Worm (Caenorhabditis elegans) whole organism, young adult: ENCODE data around the gene C04C3.7.

Experiments
- egrh-3 ChIP-seq: fragments of 200-800 bp; sonication (Bioruptor generic); IDR thresholded peaks from 2 replicates; pipeline ENCODE4 v1.3.6; 2022; ENCODE audit warnings: missing genetic modification reagents, missing genetic modification characterization, missing compliant biosample characterization
- let-607 ChIP-seq, 2 experiments: fragments of 200-800 bp in 1 of 2; sonication (Bioruptor generic) in 1 of 2; sonication (generic microtip) in 1 of 2; optimal IDR thresholded peaks; 2 replicates each; lab custom pipeline; 2016 to 2018; ENCODE audit warnings: mild to moderate bottlenecking in 2 of 2, missing compliant biosample characterization in 2 of 2, missing genetic modification characterization in 2 of 2, moderate library complexity in 2 of 2, missing genotype in 1 of 2
- lin-40 ChIP-seq: sonication (generic microtip); optimal IDR thresholded peaks from 2 replicates; lab custom pipeline; 2016; ENCODE audit warnings: missing genetic modification characterization, mild to moderate bottlenecking, missing compliant biosample characterization, missing genotype, missing genetic modification reagents
- unc-130 ChIP-seq: sonication (generic microtip); optimal IDR thresholded peaks from 2 replicates; lab custom pipeline; 2016; ENCODE audit warnings: missing genetic modification reagents, missing genetic modification characterization, missing compliant biosample characterization

DNA sequence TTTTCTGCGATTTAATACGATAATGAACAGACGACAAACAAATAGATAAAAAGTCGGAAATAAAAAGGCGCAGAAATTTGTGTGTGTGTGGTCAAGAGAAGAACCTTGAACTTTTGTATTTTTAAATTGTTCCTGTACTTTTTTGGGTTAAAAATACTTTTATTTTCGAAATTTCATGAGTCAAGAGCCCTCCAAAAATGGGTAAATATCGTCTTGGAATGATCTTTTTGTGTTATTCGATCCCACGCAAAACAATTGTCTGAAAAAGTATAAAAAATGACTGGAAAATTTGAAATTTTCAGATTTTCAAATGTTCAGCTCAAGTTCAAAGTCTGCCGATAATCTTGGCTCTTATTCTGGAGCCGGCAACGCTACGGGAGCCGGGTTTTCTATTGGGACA, 37.7 kb downstream of the C04C3.7 start, which contains the start of gene C04C3.14:
- TF ChIP-seq unc-130 (GFP tag; lab: Kevin White, UChicago) = no peak
- TF ChIP-seq egrh-3 (GFP tag; lab: Robert Waterston, UW) = no peak
- TF ChIP-seq let-607 (tag; optimal IDR thresholded peaks at IDR 0.05; lab: Kevin White, UChicago) = no peak
- no peak for TF ChIP-seq lin-40 (tag; lab: Kevin White, UChicago)
